Fruit fly (Drosophila melanogaster): ENCODE data around the gene Nup58.

Gene Nup58

DNA sequence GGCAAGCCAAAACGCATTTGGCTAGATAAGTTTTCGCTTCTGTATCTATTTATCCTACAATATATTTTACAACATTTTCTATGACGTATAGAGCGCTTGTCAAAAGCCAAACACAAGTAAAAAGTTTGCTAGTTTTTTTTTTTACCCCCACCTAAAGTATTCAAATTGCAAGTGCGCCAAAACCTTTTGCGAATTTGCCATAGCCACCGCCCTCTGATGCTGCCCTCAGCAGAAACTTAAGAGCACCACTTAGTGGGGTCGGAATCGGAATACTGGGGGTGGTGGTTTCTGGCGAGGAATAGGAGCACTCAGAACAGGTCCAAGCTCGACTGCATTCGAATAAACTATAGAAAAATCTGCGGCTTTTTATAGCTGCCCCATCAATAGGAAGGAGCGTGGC is 12.9 kb downstream of the Nup58 start, which contains the start of gene CG6184:
Gene CG6184, minus strand, starts transcription at position 101 of the 400 bp plus-strand sequence.
- TF ChIP-seq CG14655 (GFP tag; optimal IDR thresholded peaks at IDR 0.05) (no peak), CG4496 (GFP tag; IDR thresholded peaks at IDR 0.05) (no peak), CG34367 (tag; optimal IDR thresholded peaks at IDR 0.05) (no peak), rn (GFP tag; IDR thresholded peaks at IDR 0.05) (no peak), Snoo (tag; optimal IDR thresholded peaks at IDR 0.05) (no peak), CG15710 (tag; optimal IDR thresholded peaks at IDR 0.05) (no peak), CG17806 (tag; optimal IDR thresholded peaks at IDR 0.05) (no peak), fd96Ca (GFP tag; IDR thresholded peaks at IDR 0.05) (no peak), D1 (tag; optimal IDR thresholded peaks at IDR 0.05) (no peak), CG8159 (tag; optimal IDR thresholded peaks at IDR 0.05) (no peak), CG13204 (GFP tag; optimal IDR thresholded peaks at IDR 0.05) (no peak), Ets98B (GFP tag; IDR thresholded peaks at IDR 0.05) (no peak), Pif1B (GFP tag; optimal IDR thresholded peaks at IDR 0.05) (no peak), CG9948 (tag; optimal IDR thresholded peaks at IDR 0.05) (no peak), CG10348 (GFP tag; IDR thresholded peaks at IDR 0.05) (no peak), EcR (GFP tag; optimal IDR thresholded peaks at IDR 0.05) (no peak), CG8301 (tag; optimal IDR thresholded peaks at IDR 0.05) (no peak), CG32121 (GFP tag; IDR thresholded peaks at IDR 0.05) (no peak), Pif1A (GFP tag; optimal IDR thresholded peaks at IDR 0.05) (no peak)

dm6 chr3R:19659448-19659847 is 14.6 kb downstream of the Nup58 start, which contains the start of gene ort:
TSS of gene ort (plus strand) at chr3R:19659748.
- no peak for TF ChIP-seq Snoo (tag; optimal IDR thresholded peaks at IDR 0.05)
- no peak for TF ChIP-seq CG32121 (GFP tag; IDR thresholded peaks at IDR 0.05)
- no peak for TF ChIP-seq CG10348 (GFP tag; IDR thresholded peaks at IDR 0.05)
- TF ChIP-seq EcR (GFP tag; optimal IDR thresholded peaks at IDR 0.05): no peak
- no peak for TF ChIP-seq CG17806 (tag; optimal IDR thresholded peaks at IDR 0.05)
- TF ChIP-seq CG4496 (GFP tag; IDR thresholded peaks at IDR 0.05): no peak
- TF ChIP-seq CG9948 (tag; optimal IDR thresholded peaks at IDR 0.05): no peak

dm6 chr3R:19664713-19665112 is 19.9 kb downstream of the Nup58 start, which contains the start of gene CG7432:
TSS of gene CG7432 (plus strand) at chr3R:19665007.
- TF ChIP-seq CG10348 (GFP tag; IDR thresholded peaks at IDR 0.05) (no peak), D1 (tag; optimal IDR thresholded peaks at IDR 0.05) (no peak), EcR (GFP tag; optimal IDR thresholded peaks at IDR 0.05) (no peak), rn (GFP tag; IDR thresholded peaks at IDR 0.05) (no peak), CG15710 (tag; optimal IDR thresholded peaks at IDR 0.05) (no peak), Snoo (tag; optimal IDR thresholded peaks at IDR 0.05) (no peak), CG17806 (tag; optimal IDR thresholded peaks at IDR 0.05) (no peak), CG8159 (tag; optimal IDR thresholded peaks at IDR 0.05) (no peak), Pif1A (GFP tag; optimal IDR thresholded peaks at IDR 0.05) (no peak), CG34367 (tag; optimal IDR thresholded peaks at IDR 0.05) (no peak), CG14655 (GFP tag; optimal IDR thresholded peaks at IDR 0.05) (no peak), CG8301 (tag; optimal IDR thresholded peaks at IDR 0.05) (no peak), CG9948 (tag; optimal IDR thresholded peaks at IDR 0.05) (no peak), CG12605 (GFP tag; IDR thresholded peaks at IDR 0.05) (no peak), CG4496 (GFP tag; IDR thresholded peaks at IDR 0.05) (no peak)

- no peak for TF ChIP-seq CG13204 (GFP tag; optimal IDR thresholded peaks at IDR 0.05)
- peak; percentile 90 for TF ChIP-seq CG4496 (GFP tag; IDR thresholded peaks at IDR 0.05)
- TF ChIP-seq Pif1A (GFP tag; optimal IDR thresholded peaks at IDR 0.05): peak; percentile 73
- TF ChIP-seq CG8301 (tag; optimal IDR thresholded peaks at IDR 0.05): peak; percentile 68
- peak; percentile 51 for TF ChIP-seq CG12605 (GFP tag; IDR thresholded peaks at IDR 0.05)
- peak; percentile 62 for TF ChIP-seq CG17806 (tag; optimal IDR thresholded peaks at IDR 0.05)
- TF ChIP-seq CG9948 (tag; optimal IDR thresholded peaks at IDR 0.05): peak; percentile 57
- peak; percentile 41; the same call in 1 of the 2 replicates for TF ChIP-seq rn (GFP tag; IDR thresholded peaks at IDR 0.05)
- TF ChIP-seq CG10348 (GFP tag; IDR thresholded peaks at IDR 0.05): no peak
- TF ChIP-seq CG14655 (GFP tag; optimal IDR thresholded peaks at IDR 0.05): peak; percentile 62
- no peak for TF ChIP-seq D1 (tag; optimal IDR thresholded peaks at IDR 0.05)
- no peak for TF ChIP-seq CG15710 (tag; optimal IDR thresholded peaks at IDR 0.05)
- peak; percentile 74 for TF ChIP-seq Pif1B (GFP tag; optimal IDR thresholded peaks at IDR 0.05)
- peak; percentile 19 for TF ChIP-seq gl (tag; optimal IDR thresholded peaks at IDR 0.05)
- TF ChIP-seq EcR (GFP tag; optimal IDR thresholded peaks at IDR 0.05): no peak
- peak; percentile 90 for TF ChIP-seq Ets98B (GFP tag; IDR thresholded peaks at IDR 0.05)
- peak; percentile 29 for TF ChIP-seq CG34367 (tag; optimal IDR thresholded peaks at IDR 0.05)
- TF ChIP-seq Snoo (tag; optimal IDR thresholded peaks at IDR 0.05): peak; percentile 68
- TF ChIP-seq fd96Ca (GFP tag; IDR thresholded peaks at IDR 0.05): peak; percentile 83
- peak; percentile 78 for TF ChIP-seq CG32121 (GFP tag; IDR thresholded peaks at IDR 0.05)
- peak; percentile 60 for TF ChIP-seq CG8159 (tag; optimal IDR thresholded peaks at IDR 0.05)
These were observed 26.6 kb downstream of the Nup58 start, which contains the start of gene Naam for dm6 chr3R:19671223-19671991. TSS of gene Naam (plus strand) at chr3R:19671450.

dm6 chr3R:19672136-19672535 is 27.3 kb downstream of the Nup58 start:
- TF ChIP-seq CG32121 (GFP tag; IDR thresholded peaks at IDR 0.05): no peak
- no peak for TF ChIP-seq CG4496 (GFP tag; IDR thresholded peaks at IDR 0.05)
- no peak for TF ChIP-seq CG10348 (GFP tag; IDR thresholded peaks at IDR 0.05)

- TF ChIP-seq Pif1A (GFP tag; optimal IDR thresholded peaks at IDR 0.05): peak; percentile 24
- peak; percentile 29 for TF ChIP-seq CG8159 (tag; optimal IDR thresholded peaks at IDR 0.05)
- TF ChIP-seq rn (GFP tag; IDR thresholded peaks at IDR 0.05): no peak
- peak; percentile 20 for TF ChIP-seq CG15710 (tag; optimal IDR thresholded peaks at IDR 0.05)
These were observed 28.1 kb downstream of the Nup58 start for dm6 chr3R:19672905-19673304.
